Fruit fly (Drosophila melanogaster) Kc167 (cell line): ENCODE results near the gene CG10588.

ENCODE experiments used
- Myc ChIP-seq: fragments of >200 bp; optimal IDR thresholded peaks from 2 replicates; lab custom pipeline; 2017; ENCODE audit warnings: missing external identifiers
- Sin3A ChIP-seq: fragments of >200 bp; optimal IDR thresholded peaks from 2 replicates; lab custom pipeline; 2018; ENCODE audit warnings: missing external identifiers
- h ChIP-seq: fragments of >200 bp; optimal IDR thresholded peaks from 3 replicates; lab custom pipeline; 2018; ENCODE audit warnings: missing external identifiers
- insv ChIP-seq: fragments of >200 bp; optimal IDR thresholded peaks from 3 replicates; lab custom pipeline; 2018; ENCODE audit warnings: missing external identifiers
- psq ChIP-seq: fragments of >200 bp; optimal IDR thresholded peaks from 2 replicates; lab custom pipeline; 2017; ENCODE audit warnings: missing external identifiers
- ttk ChIP-seq: sonication (Bioruptor generic); optimal IDR thresholded peaks from 2 replicates; lab custom pipeline; 2017; ENCODE audit warnings: missing external identifiers

CG10588 gene

DNA sequence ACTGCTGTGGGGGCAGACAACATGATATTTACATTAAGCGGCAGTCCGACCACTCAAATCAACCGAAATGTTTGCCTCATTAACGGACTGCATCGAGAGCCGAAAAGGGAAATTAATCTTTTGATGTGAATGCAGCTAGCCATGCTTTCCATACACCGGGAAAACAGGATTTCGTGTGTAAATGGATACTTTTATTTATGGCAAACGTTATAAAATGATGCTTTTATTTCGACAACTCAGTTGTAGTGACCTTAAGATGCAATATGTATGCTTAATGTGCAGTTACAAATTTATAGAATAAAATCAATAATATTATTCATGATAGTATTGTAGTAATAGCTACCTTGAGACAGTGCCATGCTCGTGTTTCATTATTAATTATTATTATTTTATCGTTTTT is 25.2 kb upstream of the CG10588 start:
- TF ChIP-seq ttk (lab: Kevin White, UChicago): no peak
- no peak for TF ChIP-seq Sin3A (lab: Kevin White, UChicago)
- TF ChIP-seq psq (lab: Kevin White, UChicago): no peak

dm6 chr3L:20932556-20932955 is 24.2 kb upstream of the CG10588 start:
- TF ChIP-seq insv (no peak), h (no peak), ttk (lab: Kevin White, UChicago) (no peak), Sin3A (lab: Kevin White, UChicago) (no peak), Myc (lab: Kevin White, UChicago) (no peak), psq (lab: Kevin White, UChicago) (no peak)

- TF ChIP-seq h: no peak
- no peak for TF ChIP-seq Myc (lab: Kevin White, UChicago)
- TF ChIP-seq insv: no peak
- no peak for TF ChIP-seq ttk (lab: Kevin White, UChicago)
- TF ChIP-seq Sin3A (lab: Kevin White, UChicago): no peak
- no peak for TF ChIP-seq psq (lab: Kevin White, UChicago)
These were observed 23.0 kb upstream of the CG10588 start for dm6 chr3L:20933706-20934105.

DNA sequence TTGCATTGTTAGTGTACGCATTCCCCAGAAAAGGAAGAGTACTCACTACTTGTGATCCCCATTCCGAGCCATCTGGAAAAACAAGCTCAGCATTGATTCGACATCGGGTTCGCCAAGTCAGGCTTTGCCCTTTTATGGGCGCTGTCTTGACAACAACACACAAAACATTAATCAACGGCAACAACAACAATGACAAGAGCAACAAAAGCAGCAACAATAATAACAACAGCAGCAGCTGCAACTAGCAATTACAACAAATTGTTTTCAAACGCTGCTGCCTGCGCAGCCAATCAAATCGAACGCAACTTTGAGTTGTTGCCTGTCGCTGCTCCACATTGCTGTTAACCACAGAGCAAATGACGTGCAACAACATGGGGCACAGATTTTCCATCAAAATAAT is 14.7 kb upstream of the CG10588 start:
- TF ChIP-seq psq (lab: Kevin White, UChicago): no peak
- no peak for TF ChIP-seq ttk (lab: Kevin White, UChicago)
- TF ChIP-seq Myc (lab: Kevin White, UChicago): no peak
- no peak for TF ChIP-seq insv
- TF ChIP-seq h: no peak
- no peak for TF ChIP-seq Sin3A (lab: Kevin White, UChicago)

DNA sequence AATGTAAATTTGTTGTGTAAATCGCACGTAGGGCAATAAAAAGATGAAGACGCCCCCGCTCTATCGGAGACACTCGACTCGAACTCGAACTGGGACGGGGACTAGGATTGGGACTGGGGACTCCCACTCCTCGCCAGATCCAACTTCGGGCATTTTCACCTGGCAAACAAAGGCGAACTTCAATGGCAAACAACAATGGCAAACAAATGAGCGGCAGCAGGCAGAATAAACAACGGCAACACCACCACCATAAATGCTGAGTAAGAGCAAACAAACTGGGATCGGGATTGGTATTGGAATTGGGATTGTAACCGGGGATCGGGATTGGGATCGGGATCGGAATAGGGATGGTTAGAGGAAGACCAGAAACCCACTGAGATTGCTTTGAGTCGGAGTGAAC is 12.6 kb upstream of the CG10588 start:
- TF ChIP-seq h: no peak
- TF ChIP-seq Myc (lab: Kevin White, UChicago): no peak
- no peak for TF ChIP-seq ttk (lab: Kevin White, UChicago)
- no peak for TF ChIP-seq insv
- TF ChIP-seq psq (lab: Kevin White, UChicago): no peak
- TF ChIP-seq Sin3A (lab: Kevin White, UChicago): no peak

dm6 chr3L:20946054-20946453 is 10.7 kb upstream of the CG10588 start:
- TF ChIP-seq ttk (lab: Kevin White, UChicago) (no peak), insv (no peak), Sin3A (lab: Kevin White, UChicago) (no peak), h (no peak), psq (lab: Kevin White, UChicago) (no peak), Myc (lab: Kevin White, UChicago) (no peak)

DNA sequence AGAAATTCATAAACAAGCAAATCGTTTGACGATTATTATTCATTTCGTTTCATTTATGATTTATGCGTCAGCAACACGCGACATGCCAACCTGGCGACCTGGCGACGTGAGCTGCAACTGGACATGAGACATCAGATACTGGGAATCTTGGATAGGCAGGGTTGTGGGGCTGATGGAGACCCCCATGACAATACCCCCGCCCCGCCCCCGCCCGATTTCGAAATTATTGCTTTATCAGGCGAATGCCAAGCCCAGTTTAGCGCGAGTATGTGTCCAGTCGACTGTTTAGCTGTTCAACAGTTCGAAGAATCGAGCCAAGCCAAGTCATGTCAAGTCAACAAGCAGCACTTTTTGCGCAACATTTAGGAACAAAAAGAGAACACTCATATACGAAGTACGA is 9.8 kb upstream of the CG10588 start:
- TF ChIP-seq h (no peak), Sin3A (lab: Kevin White, UChicago) (no peak), Myc (lab: Kevin White, UChicago) (no peak), insv (no peak), psq (lab: Kevin White, UChicago) (no peak), ttk (lab: Kevin White, UChicago) (no peak)

DNA sequence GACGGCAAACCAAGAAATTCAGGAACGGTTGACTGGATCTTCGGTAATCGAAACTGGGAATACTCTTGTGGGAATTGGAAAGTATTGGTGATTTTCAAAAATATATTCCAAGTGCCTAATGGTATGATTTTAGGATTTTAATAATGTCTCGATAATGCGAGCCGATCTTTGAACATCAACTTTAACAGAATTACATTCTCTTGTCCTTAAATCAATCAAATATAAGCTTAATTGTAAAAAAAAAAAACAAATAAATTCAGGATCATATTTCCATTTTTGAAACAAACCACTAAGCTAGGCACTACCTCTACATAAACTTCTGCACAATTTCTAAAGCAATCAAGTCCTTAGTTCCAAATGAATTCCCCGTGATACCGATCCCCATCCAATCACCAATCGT is 8.3 kb upstream of the CG10588 start:
- TF ChIP-seq psq (lab: Kevin White, UChicago) (no peak), ttk (lab: Kevin White, UChicago) (no peak), Myc (lab: Kevin White, UChicago) (no peak), Sin3A (lab: Kevin White, UChicago) (no peak), insv (no peak), h (no peak)

DNA sequence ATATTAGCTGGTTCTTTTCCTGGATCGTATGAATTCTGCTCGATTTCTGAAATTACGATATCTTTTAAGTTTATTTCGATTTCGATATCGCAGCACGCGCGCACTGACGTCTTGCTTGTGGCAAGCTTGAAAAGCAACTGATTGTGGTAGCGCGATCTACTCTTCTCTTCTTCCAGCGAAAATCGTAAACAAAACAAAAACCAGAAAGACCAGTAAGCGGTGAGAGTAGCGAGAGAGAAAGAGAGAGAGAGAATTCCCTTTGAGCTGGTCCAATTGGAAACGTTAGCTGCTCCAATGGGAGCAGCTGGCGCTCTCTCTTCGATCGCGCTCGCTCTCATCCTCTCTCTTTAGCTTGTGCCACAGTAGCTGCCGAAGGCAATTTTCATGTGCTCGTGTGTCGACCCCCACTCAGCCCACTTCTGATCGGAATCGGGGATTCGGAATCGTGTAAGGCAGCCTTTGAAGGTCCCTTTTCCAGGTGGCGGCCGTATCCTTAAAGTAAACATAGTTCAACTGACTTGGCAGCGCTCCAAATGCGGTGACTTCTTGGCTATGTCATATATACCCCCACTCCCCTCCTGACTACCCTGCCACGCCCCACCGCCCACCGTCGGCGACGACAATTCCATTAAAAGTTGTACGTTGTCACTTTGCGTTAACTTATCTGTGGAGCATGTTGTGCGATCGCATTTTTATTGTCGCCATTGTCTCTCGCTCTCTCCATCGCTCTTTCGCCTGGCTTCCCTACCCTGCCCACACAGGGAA is 7.2 kb upstream of the CG10588 start, which contains the start of gene fng:
fng (minus strand) TSS at position 142 of the 765 bp plus-strand sequence.
- TF ChIP-seq psq (lab: Kevin White, UChicago) (no peak), Sin3A (lab: Kevin White, UChicago) (no peak), Myc (lab: Kevin White, UChicago) (no peak), insv (no peak), ttk (lab: Kevin White, UChicago) (no peak), h (no peak)

- no peak for TF ChIP-seq Sin3A (lab: Kevin White, UChicago)
- no peak for TF ChIP-seq insv
- no peak for TF ChIP-seq Myc (lab: Kevin White, UChicago)
- no peak for TF ChIP-seq h
- no peak for TF ChIP-seq psq (lab: Kevin White, UChicago)
- TF ChIP-seq ttk (lab: Kevin White, UChicago): no peak
These were observed 6.6 kb upstream of the CG10588 start for dm6 chr3L:20950136-20950499.

DNA sequence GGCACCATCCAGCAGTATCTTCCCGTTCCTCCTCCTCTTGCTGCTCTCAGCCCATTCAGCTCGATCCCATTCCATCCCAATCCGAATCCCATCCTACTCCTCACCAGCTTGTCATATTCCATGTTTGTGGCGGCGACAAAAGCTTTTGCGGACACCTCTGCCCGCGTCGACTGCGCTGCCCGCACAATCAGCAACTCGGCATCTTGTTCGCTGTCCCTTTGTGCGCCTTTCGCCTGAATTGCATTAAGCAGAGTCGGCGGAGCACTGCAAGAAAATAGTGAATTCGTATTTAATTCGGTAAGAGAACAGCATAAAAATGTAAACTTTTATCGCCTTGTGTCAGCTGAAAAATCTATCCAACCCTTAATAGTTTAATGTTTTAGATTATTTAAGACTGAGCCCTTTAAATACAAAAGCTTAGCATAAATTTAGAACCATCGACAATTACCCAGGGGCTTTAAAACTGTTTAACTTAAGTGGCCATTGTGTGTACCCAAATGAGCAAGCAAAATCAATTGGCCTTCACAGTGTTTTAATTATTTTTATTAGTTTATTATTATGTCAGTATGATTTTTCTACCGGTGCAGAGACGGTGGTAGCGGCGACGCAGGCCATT is 6.1 kb upstream of the CG10588 start:
- no peak for TF ChIP-seq Myc (lab: Kevin White, UChicago)
- TF ChIP-seq psq (lab: Kevin White, UChicago): no peak
- TF ChIP-seq ttk (lab: Kevin White, UChicago): no peak
- TF ChIP-seq Sin3A (lab: Kevin White, UChicago): no peak
- TF ChIP-seq insv: no peak
- TF ChIP-seq h: no peak

DNA sequence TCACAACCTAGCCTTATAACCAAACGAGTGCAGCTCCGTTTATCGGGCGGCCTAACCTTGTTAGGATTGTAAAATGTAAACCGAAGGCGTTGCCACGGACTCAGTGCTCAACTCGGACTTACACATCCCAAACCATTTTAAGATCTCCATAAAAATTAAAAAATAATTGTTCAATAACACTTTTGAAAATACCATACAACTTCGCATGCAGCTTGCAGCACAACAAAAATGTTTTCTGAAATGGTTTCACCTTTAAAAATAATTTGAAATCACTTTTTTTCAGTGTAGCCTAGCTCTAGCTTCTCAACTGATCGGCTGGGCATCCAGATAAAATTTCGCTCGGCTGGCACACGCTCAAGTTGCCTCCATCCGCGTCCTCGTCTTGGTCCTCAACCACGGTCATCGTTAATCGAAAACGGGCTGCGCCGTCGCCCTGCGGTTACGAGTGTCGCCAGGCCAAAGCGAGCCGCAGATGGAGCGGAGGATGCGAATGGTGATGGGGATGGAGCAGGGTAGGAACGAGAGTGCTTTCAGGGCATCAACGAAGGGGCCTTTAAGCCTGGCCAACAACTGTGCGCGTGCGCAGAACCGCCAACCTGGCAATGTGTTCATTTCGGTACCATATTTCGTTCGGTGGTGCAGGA is 5.1 kb upstream of the CG10588 start:
- no peak for TF ChIP-seq h
- TF ChIP-seq ttk (lab: Kevin White, UChicago): no peak
- TF ChIP-seq psq (lab: Kevin White, UChicago): no peak
- TF ChIP-seq Myc (lab: Kevin White, UChicago): no peak
- no peak for TF ChIP-seq insv
- no peak for TF ChIP-seq Sin3A (lab: Kevin White, UChicago)
